Worm (Caenorhabditis elegans): ENCODE data around the gene ZK666.14.

The ZK666.14 gene

ce11 chrII:10501578-10501977 lies 7.0 kb downstream of the ZK666.14 start (continued):
- TF ChIP-seq php-3 (GFP tag; IDR thresholded peaks at IDR 0.05) (no peak), ZK337.2 (GFP tag; IDR thresholded peaks at IDR 0.05) (no peak), T20F7.1 (GFP tag; optimal IDR thresholded peaks at IDR 0.05) (no peak), hif-1 (tag; optimal IDR thresholded peaks at IDR 0.05) (peak in 1 of 2 experiments; percentile 38), mep-1 (tag; optimal IDR thresholded peaks at IDR 0.05) (peak; percentile 53), zag-1 (tag; optimal IDR thresholded peaks at IDR 0.05) (no peak), mes-2 (tag; optimal IDR thresholded peaks at IDR 0.05; ENCODE audit: poor library complexity, severe bottlenecking) (peak; percentile 54), nhr-25 (tag; optimal IDR thresholded peaks at IDR 0.05; ENCODE audit: borderline replicate concordance, insufficient read depth) (peak; percentile 77), ces-1 (GFP tag; optimal IDR thresholded peaks at IDR 0.05) (no peak), lim-7 (GFP tag; IDR thresholded peaks at IDR 0.05) (no peak), Y5F2A.4 (GFP tag; optimal IDR thresholded peaks at IDR 0.05) (no peak), nhr-76 (tag; optimal IDR thresholded peaks at IDR 0.05) (no peak), ctbp-1 (GFP tag; IDR thresholded peaks at IDR 0.05) (no peak), duxl-1 (tag; optimal IDR thresholded peaks at IDR 0.05; ENCODE audit: poor library complexity) (peak; percentile 36), lin-38 (GFP tag; IDR thresholded peaks at IDR 0.05) (no peak), pha-4 (GFP tag; IDR thresholded peaks at IDR 0.05) (no peak), pha-4 (tag; optimal IDR thresholded peaks at IDR 0.05) (no peak), mdt-29 (GFP tag; IDR thresholded peaks at IDR 0.05) (no peak), zip-11 (GFP tag; IDR thresholded peaks at IDR 0.05) (no peak), hlh-30 (tag; optimal IDR thresholded peaks at IDR 0.05; ENCODE audit: insufficient read depth) (peak; percentile 87), mxl-2 (GFP tag; conservative IDR thresholded peaks at IDR 0.05) (no peak), unc-62 (GFP tag; optimal IDR thresholded peaks at IDR 0.05 in 1 of 2) (peak in 1 of 2 experiments; percentile 75), unc-62 (tag; optimal IDR thresholded peaks at IDR 0.05) (no peak), set-16 (GFP tag; IDR thresholded peaks at IDR 0.05) (no peak)

DNA sequence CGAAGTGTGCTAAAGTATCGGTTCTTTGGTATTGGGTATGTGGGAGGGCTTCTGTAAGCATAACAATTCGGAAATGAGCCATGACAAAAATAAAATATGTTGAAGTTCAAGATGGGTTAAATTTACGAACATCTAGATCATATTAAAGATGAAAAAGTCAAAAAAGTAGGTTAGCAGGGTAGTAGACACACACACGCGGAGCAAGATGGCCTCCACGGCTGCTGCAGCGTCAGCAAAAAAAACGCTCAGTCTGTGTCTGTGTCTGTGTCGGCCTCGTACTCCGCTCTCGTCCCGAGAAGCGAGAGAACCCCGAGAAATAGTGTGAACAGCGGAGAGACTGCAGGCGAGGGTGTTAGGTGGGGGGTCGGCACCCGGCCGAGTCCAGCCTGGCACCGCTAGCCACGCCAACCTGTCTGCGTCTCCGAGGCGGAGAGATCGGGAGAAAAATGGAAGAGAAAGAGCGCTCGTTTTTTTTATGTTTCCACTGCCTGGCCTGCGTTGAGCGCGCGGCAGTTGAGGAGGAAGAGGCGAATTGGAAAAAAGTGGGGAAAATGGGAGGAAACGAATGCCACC lies 8.0 kb downstream of the ZK666.14 start, which contains the start of gene myrf-1:
Gene myrf-1, minus strand, starts transcription at position 51 of the 573 bp plus-strand sequence.
- TF ChIP-seq Y48G9A.11 (GFP tag; IDR thresholded peaks at IDR 0.05), result no peak
- TF ChIP-seq mes-2 (tag; optimal IDR thresholded peaks at IDR 0.05; ENCODE audit: poor library complexity, severe bottlenecking), result peak; percentile 81
- peak; percentile 85 for TF ChIP-seq pha-4 (GFP tag; IDR thresholded peaks at IDR 0.05)
- peak; percentile 32 for TF ChIP-seq pha-4 (tag; optimal IDR thresholded peaks at IDR 0.05)
- TF ChIP-seq nhr-28 (tag; optimal IDR thresholded peaks at IDR 0.05), result peak; percentile 83
- no peak for TF ChIP-seq egl-27 (tag; optimal IDR thresholded peaks at IDR 0.05)
- TF ChIP-seq jun-1 (tag; optimal IDR thresholded peaks at IDR 0.05), result peak; percentile 58
- no peak for TF ChIP-seq zfp-3 (GFP tag; conservative IDR thresholded peaks at IDR 0.05)
- TF ChIP-seq lin-38 (GFP tag; IDR thresholded peaks at IDR 0.05), result peak; percentile 63
- TF ChIP-seq ceh-32 (tag; optimal IDR thresholded peaks at IDR 0.05; ENCODE audit: poor library complexity), result peak; percentile 27
- TF ChIP-seq madf-9 (GFP tag; conservative IDR thresholded peaks at IDR 0.05), result no peak; the same call in 1 of the 2 replicates
- peak; percentile 91 for TF ChIP-seq egl-43 (GFP tag; IDR thresholded peaks at IDR 0.05)
- peak; percentile 92 for TF ChIP-seq rbr-2 (tag; optimal IDR thresholded peaks at IDR 0.05)
- no peak for TF ChIP-seq ZK337.2 (GFP tag; IDR thresholded peaks at IDR 0.05)
- TF ChIP-seq nhr-10 (tag; optimal IDR thresholded peaks at IDR 0.05), result no peak
- no peak for TF ChIP-seq attf-4 (tag; optimal IDR thresholded peaks at IDR 0.05)
- TF ChIP-seq hif-1 (tag; optimal IDR thresholded peaks at IDR 0.05), result peak in 1 of 2 experiments; percentile 88
- no peak for TF ChIP-seq zip-11 (GFP tag; IDR thresholded peaks at IDR 0.05)
- TF ChIP-seq gei-8 (GFP tag; optimal IDR thresholded peaks at IDR 0.05), result peak; percentile 48
- TF ChIP-seq ztf-11 (tag; optimal IDR thresholded peaks at IDR 0.05), result no peak
- TF ChIP-seq cey-2 (tag; optimal IDR thresholded peaks at IDR 0.05; ENCODE audit: borderline replicate concordance, insufficient read depth), result no peak
- TF ChIP-seq duxl-1 (tag; optimal IDR thresholded peaks at IDR 0.05; ENCODE audit: poor library complexity), result no peak
- TF ChIP-seq nhr-111 (GFP tag; optimal IDR thresholded peaks at IDR 0.05), result no peak
- TF ChIP-seq ctbp-1 (GFP tag; IDR thresholded peaks at IDR 0.05), result peak; percentile 91
- TF ChIP-seq daf-16 (GFP tag; optimal IDR thresholded peaks at IDR 0.05), result peak; percentile 39
- TF ChIP-seq daf-16 (tag; optimal IDR thresholded peaks at IDR 0.05), result peak; percentile 50
- peak; percentile 44 for TF ChIP-seq T20F7.1 (GFP tag; optimal IDR thresholded peaks at IDR 0.05)
- peak; percentile 55 for TF ChIP-seq F10B5.3 (tag; optimal IDR thresholded peaks at IDR 0.05)
- TF ChIP-seq nhr-11 (tag; optimal IDR thresholded peaks at IDR 0.05), result peak; percentile 95
- TF ChIP-seq set-16 (GFP tag; IDR thresholded peaks at IDR 0.05), result peak; percentile 100
- peak; percentile 16 for TF ChIP-seq lir-3 (tag; optimal IDR thresholded peaks at IDR 0.05)
- TF ChIP-seq daf-19 (GFP tag; conservative IDR thresholded peaks at IDR 0.05), result no peak
- TF ChIP-seq arid-1 (GFP tag; conservative IDR thresholded peaks at IDR 0.05), result peak; percentile 79
- peak; percentile 63 for TF ChIP-seq nhr-102 (tag; optimal IDR thresholded peaks at IDR 0.05)
- TF ChIP-seq mdt-29 (GFP tag; IDR thresholded peaks at IDR 0.05), result no peak

Measured in whole organism, L4 larva.